Fruit fly (Drosophila melanogaster): ENCODE results near the gene CG32683.
A peak's percentile ranks its signal among the peaks of the same experiment; 100 is the strongest.

Gene CG32683

DNA sequence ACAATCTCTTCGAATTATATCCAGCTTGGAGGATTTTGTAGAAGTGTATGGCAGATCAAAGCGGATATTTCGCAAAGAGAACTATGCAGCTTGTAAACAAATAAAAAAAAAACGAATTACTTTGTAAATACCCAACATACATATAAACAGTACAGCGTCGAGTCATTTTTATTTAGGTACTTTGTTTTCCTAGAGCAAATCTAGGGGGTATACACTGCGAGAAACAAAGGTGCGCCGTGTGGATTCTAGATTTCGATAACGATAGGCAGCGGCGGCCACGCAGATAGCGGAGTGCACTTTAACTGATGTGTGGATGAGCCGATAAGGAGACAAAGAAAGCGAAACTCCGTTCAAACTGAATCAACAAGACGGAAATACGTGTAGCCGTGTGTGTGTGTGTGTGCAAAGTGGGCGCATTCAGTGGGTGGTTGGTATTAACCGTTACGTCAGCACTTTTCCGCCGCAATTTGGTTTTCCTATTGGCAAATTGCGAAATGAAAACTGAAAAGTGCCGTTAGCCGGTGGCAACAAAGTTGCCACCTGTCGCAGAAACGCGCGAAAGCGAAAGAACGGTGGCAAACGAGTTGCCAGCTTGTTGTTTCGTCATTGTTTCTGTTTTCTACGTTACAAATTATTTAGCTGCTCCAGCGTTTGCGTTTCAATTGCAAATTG, 90.0 kb downstream of the CG32683 start:
- TF ChIP-seq CG2889 (GFP tag; IDR thresholded peaks at IDR 0.05) (0 out of 3 replicates have a peak, but pooled peaks have one; percentile 27), CG32532 (GFP tag; IDR thresholded peaks at IDR 0.05) (no peak), Xrp1 (GFP tag; IDR thresholded peaks at IDR 0.05) (peak; percentile 26; the same call in 1 of the 2 replicates), bbx (GFP tag; IDR thresholded peaks at IDR 0.05; ENCODE audit: partially characterized antibody) (peak; percentile 6; the same call in 1 of the 2 replicates), CG6272 (GFP tag; IDR thresholded peaks at IDR 0.05) (no peak), CG33557 (GFP tag; optimal IDR thresholded peaks at IDR 0.05) (no peak), insv (GFP tag; optimal IDR thresholded peaks at IDR 0.05) (no peak), CG4730 (GFP tag; IDR thresholded peaks at IDR 0.05) (no peak), unpg (GFP tag; optimal IDR thresholded peaks at IDR 0.05) (peak; percentile 21), Elba2 (GFP tag; optimal IDR thresholded peaks at IDR 0.05) (peak; percentile 96), CG7745 (tag; optimal IDR thresholded peaks at IDR 0.05) (no peak), Adf1 (GFP tag; IDR thresholded peaks at IDR 0.05) (no peak), CG17361 (GFP tag; IDR thresholded peaks at IDR 0.05) (no peak), CG14014 (GFP tag; IDR thresholded peaks at IDR 0.05) (no peak), HLHmδ (GFP tag; optimal IDR thresholded peaks at IDR 0.05) (no peak), D (optimal IDR thresholded peaks at IDR 0.05) (no peak), D (GFP tag; optimal IDR thresholded peaks at IDR 0.05) (peak; percentile 7), sug (tag; optimal IDR thresholded peaks at IDR 0.05) (peak; percentile 32), CG12942 (GFP tag; optimal IDR thresholded peaks at IDR 0.05) (no peak), Atf-2 (GFP tag; optimal IDR thresholded peaks at IDR 0.05) (no peak), cas (GFP tag; IDR thresholded peaks at IDR 0.05) (no peak), CG13775 (GFP tag; optimal IDR thresholded peaks at IDR 0.05) (no peak), Tbp (GFP tag; optimal IDR thresholded peaks at IDR 0.05) (no peak), Camta (GFP tag; optimal IDR thresholded peaks at IDR 0.05) (no peak), HLH4C (GFP tag; IDR thresholded peaks at IDR 0.05; ENCODE audit: partially characterized antibody) (no peak), Myb (GFP tag; optimal IDR thresholded peaks at IDR 0.05) (peak; percentile 8), CG15011 (GFP tag; optimal IDR thresholded peaks at IDR 0.05) (no peak), H15 (GFP tag; IDR thresholded peaks at IDR 0.05) (0 out of 3 replicates have a peak, but pooled peaks have one; percentile 15), CG6175 (GFP tag; IDR thresholded peaks at IDR 0.05) (no peak), gem (tag; optimal IDR thresholded peaks at IDR 0.05) (peak; percentile 14), CG12104 (GFP tag; optimal IDR thresholded peaks at IDR 0.05) (no peak), CG16863 (GFP tag; optimal IDR thresholded peaks at IDR 0.05) (peak; percentile 3), ATbp (GFP tag; optimal IDR thresholded peaks at IDR 0.05) (peak; percentile 30), grn (GFP tag; optimal IDR thresholded peaks at IDR 0.05) (peak; percentile 63), sens (GFP tag) (peak; percentile 57), sd (tag; optimal IDR thresholded peaks at IDR 0.05) (peak; percentile 3), twi (tag; optimal IDR thresholded peaks at IDR 0.05) (no peak), CG2678 (tag; optimal IDR thresholded peaks at IDR 0.05) (peak; percentile 3), Sox102F (GFP tag; optimal IDR thresholded peaks at IDR 0.05) (no peak), gt (GFP tag; IDR thresholded peaks at IDR 0.05) (no peak), bsh (GFP tag; optimal IDR thresholded peaks at IDR 0.05) (no peak), Pdp1 (GFP tag; optimal IDR thresholded peaks at IDR 0.05) (peak in 1 of 2 experiments; percentile 30), Sox100B (GFP tag; optimal IDR thresholded peaks at IDR 0.05) (no peak), CG1233 (GFP tag; optimal IDR thresholded peaks at IDR 0.05) (no peak), zf30C (GFP tag; optimal IDR thresholded peaks at IDR 0.05) (peak; percentile 44), CG1603 (tag; optimal IDR thresholded peaks at IDR 0.05) (peak; percentile 22), Ets65A (GFP tag) (peak; percentile 43), Asciz (GFP tag; optimal IDR thresholded peaks at IDR 0.05) (peak; percentile 6), row (GFP tag; IDR thresholded peaks at IDR 0.05) (no peak), CG1024 (GFP tag; IDR thresholded peaks at IDR 0.05) (no peak)

All from whole organism, embryonic.